Fruit fly (Drosophila melanogaster) whole organism: ENCODE measurements around the gene CG16789.

Experiments used
- CG8478 ChIP-seq: fragments of >200 bp; optimal IDR thresholded peaks from 2 replicates; lab custom pipeline; 2018; ENCODE audit warnings: inconsistent platforms
- Dll ChIP-seq: fragments of >200 bp; optimal IDR thresholded peaks from 2 replicates; lab custom pipeline; 2017
- EcR ChIP-seq, 2 experiments: fragments of >200 bp; optimal IDR thresholded peaks; 2 replicates each; lab custom pipeline; 2017; ENCODE audit warnings: missing biosample characterization in 2 of 2, missing genetic modification characterization in 2 of 2, missing genetic modification reagents in 2 of 2
- usp ChIP-seq: fragments of >200 bp; optimal IDR thresholded peaks from 2 replicates; lab custom pipeline; 2017; ENCODE audit warnings: missing biosample characterization, missing genetic modification characterization, mixed read lengths

DNA sequence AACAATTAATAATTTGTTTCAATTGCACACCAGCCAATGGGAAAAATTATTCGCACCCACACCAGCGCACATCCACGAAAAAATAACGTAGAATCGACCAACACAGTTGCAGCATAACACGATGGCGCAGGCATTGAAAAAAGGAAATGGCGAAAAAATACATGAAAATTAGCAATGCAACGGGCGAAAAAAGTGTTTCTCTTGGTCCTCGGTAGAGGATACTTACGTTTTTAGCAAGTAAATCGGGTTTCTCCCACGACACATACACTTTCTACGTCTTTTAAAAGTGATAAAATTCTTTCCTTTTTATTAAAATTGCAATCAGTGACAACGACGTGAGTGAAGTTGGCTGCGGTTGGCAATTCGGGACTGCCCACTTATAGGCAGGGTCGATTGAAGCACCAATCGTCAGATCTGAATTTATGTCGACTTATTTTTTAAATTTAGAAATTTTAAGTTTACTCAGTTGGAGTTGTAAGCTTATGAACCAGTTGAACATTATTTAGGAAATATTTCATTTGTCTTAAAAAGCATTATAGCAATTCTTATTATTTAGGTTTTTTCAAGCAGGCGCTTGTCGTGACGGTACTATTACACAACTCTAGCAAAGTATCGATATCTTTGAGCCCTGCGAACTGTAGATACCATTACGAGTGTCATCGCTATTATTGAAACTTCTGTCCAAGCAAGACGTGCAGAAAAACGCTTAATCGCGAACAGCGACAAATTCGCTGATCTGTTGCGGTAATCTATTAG is 11.6 kb downstream of the CG16789 start, which contains the start of the genes Kap-alpha3 and Son:
- TF ChIP-seq CG8478 (lab: Kevin White, UChicago) (no peak), EcR (GFP tag; optimal IDR thresholded peaks at IDR 0.05; lab: Kevin White, UChicago) (no peak), Dll (lab: Kevin White, UChicago) (no peak), usp (GFP tag; lab: Kevin White, UChicago) (no peak)
